Worm (Caenorhabditis elegans): Measurements from ENCODE around the gene srbc-67.

- TF ChIP-seq lin-11 (tag; optimal IDR thresholded peaks at IDR 0.05), result no peak
- TF ChIP-seq dmd-4 (tag; optimal IDR thresholded peaks at IDR 0.05; ENCODE audit: borderline replicate concordance), result no peak
- TF ChIP-seq ama-1 (optimal IDR thresholded peaks at IDR 0.05), result no peak
- TF ChIP-seq pha-2 (tag; optimal IDR thresholded peaks at IDR 0.05), result no peak
- no peak for TF ChIP-seq nhr-11 (tag; optimal IDR thresholded peaks at IDR 0.05)
- no peak for TF ChIP-seq unc-86 (tag; optimal IDR thresholded peaks at IDR 0.05)
- TF ChIP-seq pag-3 (tag; optimal IDR thresholded peaks at IDR 0.05; ENCODE audit: borderline replicate concordance), result no peak
- no peak for TF ChIP-seq hlh-13 (GFP tag; optimal IDR thresholded peaks at IDR 0.05)
- no peak for TF ChIP-seq rnt-1 (tag; optimal IDR thresholded peaks at IDR 0.05)
Observed at ce11 chrV:3579248-3579647, 38.2 kb upstream of the srbc-67 start.

All from whole organism, late embryonic.